Fruit fly (Drosophila melanogaster): ENCODE measurements around the gene CG7550.

DNA sequence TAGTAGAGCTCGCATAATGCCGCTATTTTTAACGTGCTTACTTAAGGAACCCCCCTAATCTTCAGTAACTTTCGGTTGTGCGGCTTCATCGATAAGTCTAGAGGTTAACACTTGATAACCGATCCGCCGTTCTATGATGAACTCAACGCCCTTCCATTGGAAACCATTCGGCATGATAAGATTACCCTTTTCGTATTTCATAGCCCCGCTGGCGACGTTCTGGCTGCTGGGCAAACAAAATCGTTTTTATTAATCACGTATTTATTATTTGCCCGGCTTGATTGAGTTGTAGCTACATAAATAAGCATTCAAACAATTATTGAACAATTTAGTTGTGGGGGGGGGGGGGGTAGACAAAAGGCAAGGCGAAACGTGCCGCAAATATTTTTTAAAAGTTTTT lies 30.8 kb downstream of the CG7550 start:
- TF ChIP-seq Hr78 (GFP tag; optimal IDR thresholded peaks at IDR 0.05): no peak
- no peak for TF ChIP-seq Rel (GFP tag; optimal IDR thresholded peaks at IDR 0.05)
- peak; percentile 92 for TF ChIP-seq Rel (tag; optimal IDR thresholded peaks at IDR 0.05)
- peak; percentile 11 for TF ChIP-seq fru (GFP tag; optimal IDR thresholded peaks at IDR 0.05)
- no peak for TF ChIP-seq Hr83 (GFP tag; optimal IDR thresholded peaks at IDR 0.05; ENCODE audit: poor library complexity, severe bottlenecking)
- TF ChIP-seq Sp1 (GFP tag; optimal IDR thresholded peaks at IDR 0.05): no peak
- TF ChIP-seq dsf (GFP tag; optimal IDR thresholded peaks at IDR 0.05; ENCODE audit: borderline replicate concordance): no peak
- no peak for TF ChIP-seq pan (optimal IDR thresholded peaks at IDR 0.05)
- peak; percentile 16 for TF ChIP-seq br (GFP tag; optimal IDR thresholded peaks at IDR 0.05)
- TF ChIP-seq CrebA (GFP tag; optimal IDR thresholded peaks at IDR 0.05; ENCODE audit: borderline replicate concordance): no peak
- no peak for TF ChIP-seq brk (GFP tag; optimal IDR thresholded peaks at IDR 0.05)
- no peak for TF ChIP-seq Abd-B (GFP tag; optimal IDR thresholded peaks at IDR 0.05)

All from whole organism, wandering third instar larva.